Worm (Caenorhabditis elegans): ENCODE measurements around the gene cfap-20.

cfap-20 gene

ce11 chrIII:3573281-3573680, 36.0 kb upstream of the cfap-20 start, which contains the start of gene nhr-6:
Gene nhr-6, plus strand, starts transcription at chrIII:3573581.
- TF ChIP-seq pax-1 (tag; optimal IDR thresholded peaks at IDR 0.05) (no peak), fkh-10 (GFP tag; optimal IDR thresholded peaks at IDR 0.05) (no peak), nhr-11 (tag; optimal IDR thresholded peaks at IDR 0.05) (no peak), lim-6 (tag; optimal IDR thresholded peaks at IDR 0.05) (no peak), ceh-31 (tag; optimal IDR thresholded peaks at IDR 0.05) (no peak), ceh-9 (tag; optimal IDR thresholded peaks at IDR 0.05) (no peak), gmeb-2 (tag; optimal IDR thresholded peaks at IDR 0.05) (no peak), tbx-7 (tag; optimal IDR thresholded peaks at IDR 0.05) (no peak), pha-2 (tag; optimal IDR thresholded peaks at IDR 0.05) (no peak), nhr-232 (tag; optimal IDR thresholded peaks at IDR 0.05) (no peak), pros-1 (tag; optimal IDR thresholded peaks at IDR 0.05) (no peak), syd-9 (tag; optimal IDR thresholded peaks at IDR 0.05) (no peak), eyg-1 (tag; optimal IDR thresholded peaks at IDR 0.05) (no peak), sox-4 (tag; optimal IDR thresholded peaks at IDR 0.05) (no peak), ceh-24 (tag; optimal IDR thresholded peaks at IDR 0.05) (no peak), pat-9 (tag; optimal IDR thresholded peaks at IDR 0.05) (no peak), ceh-19 (GFP tag; optimal IDR thresholded peaks at IDR 0.05) (no peak)

DNA sequence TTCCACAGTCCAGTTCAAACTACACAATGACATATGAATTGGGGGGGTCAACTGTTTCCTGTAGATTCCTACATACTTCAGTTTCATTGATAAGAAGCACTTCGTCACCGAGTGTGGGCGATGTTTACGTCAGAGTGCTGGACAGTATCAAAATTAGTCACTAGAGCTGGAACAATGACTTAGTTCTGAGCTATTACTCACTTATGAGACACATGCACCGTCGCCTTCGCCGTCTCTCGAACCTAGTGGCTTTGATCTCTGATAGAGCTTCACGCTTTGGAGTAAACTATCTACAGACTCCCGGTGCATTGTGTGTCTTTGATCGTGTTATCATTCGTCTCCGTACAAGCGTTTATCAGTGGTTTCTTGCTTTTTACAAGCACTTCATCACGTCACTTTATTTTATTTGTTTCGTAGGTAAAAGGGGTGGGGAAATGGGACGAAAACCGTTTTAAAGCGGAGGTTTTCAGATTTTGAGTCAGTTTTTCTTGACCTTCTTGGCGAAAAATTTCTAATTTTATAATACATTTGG, 34.1 kb upstream of the cfap-20 start:
- TF ChIP-seq madf-2 (tag; optimal IDR thresholded peaks at IDR 0.05), result no peak
- no peak for TF ChIP-seq pha-4 (tag; optimal IDR thresholded peaks at IDR 0.05)
- peak; percentile 70 for TF ChIP-seq elt-2 (tag; optimal IDR thresholded peaks at IDR 0.05)
- no peak for TF ChIP-seq K02D7.2 (tag; optimal IDR thresholded peaks at IDR 0.05)
- no peak for TF ChIP-seq ceh-6 (GFP tag; optimal IDR thresholded peaks at IDR 0.05)

DNA sequence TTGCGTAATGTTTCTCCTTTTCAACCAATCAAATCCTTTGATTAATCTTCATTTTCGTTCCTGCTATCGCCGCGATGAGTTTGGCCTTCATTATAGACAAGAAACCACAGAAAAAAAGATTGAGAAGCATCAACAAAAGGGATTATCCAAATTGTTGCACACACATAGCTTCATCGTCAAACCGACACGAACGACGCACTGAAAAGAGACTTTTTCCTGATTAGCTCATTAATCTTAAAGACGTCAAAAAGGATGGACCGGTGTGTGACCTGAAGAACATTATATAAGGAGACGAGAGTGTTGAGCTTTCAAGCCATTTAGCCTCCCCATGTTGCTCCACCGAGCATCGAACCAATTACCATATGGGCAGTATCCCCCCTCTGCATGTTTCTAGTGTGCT, 32.5 kb upstream of the cfap-20 start:
- TF ChIP-seq che-1 (tag; optimal IDR thresholded peaks at IDR 0.05), result no peak
- TF ChIP-seq fkh-6 (tag; optimal IDR thresholded peaks at IDR 0.05), result no peak
- TF ChIP-seq pag-3 (tag; optimal IDR thresholded peaks at IDR 0.05; ENCODE audit: borderline replicate concordance), result no peak
- TF ChIP-seq fax-1 (tag; optimal IDR thresholded peaks at IDR 0.05), result no peak
- TF ChIP-seq tbx-7 (tag; optimal IDR thresholded peaks at IDR 0.05), result no peak
- TF ChIP-seq ceh-22 (tag; optimal IDR thresholded peaks at IDR 0.05), result no peak
- no peak for TF ChIP-seq pqm-1 (tag; optimal IDR thresholded peaks at IDR 0.05)

DNA sequence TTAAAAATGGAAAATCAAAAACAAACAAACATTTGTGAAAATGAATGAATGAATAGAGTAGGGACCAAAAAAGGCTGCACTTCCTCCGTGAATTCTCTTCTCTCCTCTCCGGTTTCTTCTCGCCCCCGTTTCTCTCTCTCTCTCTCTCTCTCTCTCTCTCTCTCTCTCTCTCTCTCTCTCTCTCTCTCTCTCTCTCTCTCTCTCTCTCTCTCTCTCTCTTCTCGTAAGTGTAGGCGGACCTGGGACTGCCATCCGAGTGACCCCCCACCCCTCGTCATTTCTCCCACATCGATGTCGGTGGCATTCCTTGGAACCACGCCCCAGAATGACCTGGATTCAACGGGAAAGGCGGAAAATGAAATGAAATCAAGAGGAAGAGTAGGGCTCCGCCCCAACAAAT, 29.5 kb upstream of the cfap-20 start:
- TF ChIP-seq ceh-30 (tag; optimal IDR thresholded peaks at IDR 0.05) (no peak), ceh-34 (tag; optimal IDR thresholded peaks at IDR 0.05) (no peak), unc-42 (tag; optimal IDR thresholded peaks at IDR 0.05) (no peak), lim-6 (tag; optimal IDR thresholded peaks at IDR 0.05) (no peak), pax-1 (tag; optimal IDR thresholded peaks at IDR 0.05) (no peak), ama-1 (optimal IDR thresholded peaks at IDR 0.05) (no peak), pha-4 (tag; optimal IDR thresholded peaks at IDR 0.05) (no peak), odd-2 (tag; optimal IDR thresholded peaks at IDR 0.05) (no peak), pha-2 (tag; optimal IDR thresholded peaks at IDR 0.05) (no peak), pag-3 (tag; optimal IDR thresholded peaks at IDR 0.05; ENCODE audit: borderline replicate concordance) (no peak), sox-4 (tag; optimal IDR thresholded peaks at IDR 0.05) (no peak), mec-3 (tag; optimal IDR thresholded peaks at IDR 0.05; ENCODE audit: borderline replicate concordance) (no peak)

DNA sequence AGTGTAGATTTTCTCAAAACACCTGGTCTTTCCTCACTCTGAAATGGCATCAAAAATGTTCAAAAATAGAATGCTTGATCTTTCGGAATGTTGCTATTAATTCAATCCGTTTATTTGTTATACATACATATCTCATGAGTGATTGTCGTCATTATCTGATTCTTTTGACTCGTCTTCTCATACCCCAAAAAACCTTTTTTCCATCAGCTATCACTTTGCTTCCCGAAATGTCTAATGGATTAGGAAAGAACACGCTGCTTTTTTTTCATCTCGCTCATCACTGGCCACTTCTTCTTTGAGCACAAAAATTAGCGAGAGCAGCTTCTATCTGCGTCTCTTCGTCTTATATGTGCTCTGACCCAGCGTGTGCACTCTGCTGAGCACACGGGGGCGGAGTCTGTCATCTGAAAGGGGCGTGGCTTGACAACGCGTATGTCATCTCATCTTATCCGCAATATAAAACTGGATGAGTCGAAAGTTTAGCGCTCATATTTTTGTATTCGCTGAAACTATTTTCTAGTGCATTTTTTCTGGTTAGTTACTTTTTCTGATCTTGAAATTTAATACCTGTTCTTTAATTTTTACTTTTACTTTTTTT, 27.6 kb upstream of the cfap-20 start:
- no peak for TF ChIP-seq pat-9 (tag; optimal IDR thresholded peaks at IDR 0.05)
- TF ChIP-seq mec-3 (tag; optimal IDR thresholded peaks at IDR 0.05; ENCODE audit: borderline replicate concordance), result no peak
- no peak for TF ChIP-seq unc-42 (tag; optimal IDR thresholded peaks at IDR 0.05)
- no peak for TF ChIP-seq sdc-2 (tag; optimal IDR thresholded peaks at IDR 0.05)
- no peak for TF ChIP-seq Y22D7AL.16 (tag; optimal IDR thresholded peaks at IDR 0.05)
- no peak for TF ChIP-seq unc-86 (tag; optimal IDR thresholded peaks at IDR 0.05)
- no peak for TF ChIP-seq gmeb-2 (tag; optimal IDR thresholded peaks at IDR 0.05)
- TF ChIP-seq fkh-10 (GFP tag; optimal IDR thresholded peaks at IDR 0.05), result no peak
- no peak for TF ChIP-seq F13H6.1 (tag; optimal IDR thresholded peaks at IDR 0.05)
- no peak for TF ChIP-seq ceh-6 (GFP tag; optimal IDR thresholded peaks at IDR 0.05)
- TF ChIP-seq ceh-22 (tag; optimal IDR thresholded peaks at IDR 0.05), result no peak
- TF ChIP-seq pha-4 (tag; optimal IDR thresholded peaks at IDR 0.05), result no peak
- no peak for TF ChIP-seq ceh-19 (GFP tag; optimal IDR thresholded peaks at IDR 0.05)
- no peak for TF ChIP-seq odd-2 (tag; optimal IDR thresholded peaks at IDR 0.05)
- TF ChIP-seq unc-3 (GFP tag; conservative IDR thresholded peaks at IDR 0.05), result no peak
- no peak for TF ChIP-seq unc-3 (tag; optimal IDR thresholded peaks at IDR 0.05)
- no peak for TF ChIP-seq ahr-1 (tag; optimal IDR thresholded peaks at IDR 0.05)
